Worm (Caenorhabditis elegans) whole organism, L3 larva: ENCODE data around the gene T20G5.8.

Experiments
- R02D3.7 ChIP-seq: fragments of 150-350 bp; optimal IDR thresholded peaks from 2 replicates; lab custom pipeline; 2014; ENCODE audit warnings: missing biosample characterization, missing genetic modification characterization
- aly-2 ChIP-seq: fragments of 150-350 bp; optimal IDR thresholded peaks from 2 replicates; lab custom pipeline; 2014; ENCODE audit warnings: missing biosample characterization, missing genetic modification characterization
- ama-1 ChIP-seq: fragments of 150-350 bp; optimal IDR thresholded peaks from 2 replicates; lab custom pipeline; 2018
- ceh-16 ChIP-seq: sonication (generic microtip); optimal IDR thresholded peaks from 2 replicates; lab custom pipeline; 2017; ENCODE audit warnings: missing biosample characterization, missing genetic modification characterization
- ceh-28 ChIP-seq: fragments of 150-350 bp; optimal IDR thresholded peaks from 2 replicates; lab custom pipeline; 2014; ENCODE audit warnings: missing biosample characterization, missing genetic modification reagents, missing genetic modification characterization
- ceh-82 ChIP-seq: fragments of 150-350 bp; optimal IDR thresholded peaks from 2 replicates; lab custom pipeline; 2014; ENCODE audit warnings: missing biosample characterization, missing genetic modification characterization
- ceh-9 ChIP-seq: sonication (generic microtip); optimal IDR thresholded peaks from 2 replicates; lab custom pipeline; 2018; ENCODE audit warnings: missing biosample characterization, missing genetic modification characterization
- daf-12 ChIP-seq: fragments of 150-350 bp; optimal IDR thresholded peaks from 2 replicates; lab custom pipeline; 2014; ENCODE audit warnings: missing biosample characterization, missing genetic modification reagents, missing genetic modification characterization
- egl-5 ChIP-seq: fragments of 150-350 bp; optimal IDR thresholded peaks from 2 replicates; lab custom pipeline; 2017; ENCODE audit warnings: missing biosample characterization, missing genetic modification reagents, missing genetic modification characterization, inconsistent platforms
- elt-2 ChIP-seq: sonication (generic microtip); optimal IDR thresholded peaks from 2 replicates; lab custom pipeline; 2016; ENCODE audit warnings: missing genetic modification reagents, mild to moderate bottlenecking, missing genetic modification characterization, missing compliant biosample characterization
- elt-3 ChIP-seq, 3 experiments: fragments of 150-350 bp in 1 of 3; sonication (generic microtip) in 2 of 3; optimal IDR thresholded peaks; 2 replicates in 2 of 3; 4 replicates in 1 of 3; lab custom pipeline; 2014 to 2017; ENCODE audit warnings: missing biosample characterization in 3 of 3, missing genetic modification characterization in 3 of 3
- fkh-10 ChIP-seq: sonication (generic microtip); optimal IDR thresholded peaks from 2 replicates; lab custom pipeline; 2017; ENCODE audit warnings: missing biosample characterization, missing genetic modification reagents, missing genetic modification characterization
- fos-1 ChIP-seq: fragments of 150-350 bp; optimal IDR thresholded peaks from 2 replicates; lab custom pipeline; 2014; ENCODE audit warnings: missing biosample characterization, missing genetic modification characterization
- hmg-11 ChIP-seq: sonication (generic microtip); optimal IDR thresholded peaks from 2 replicates; lab custom pipeline; 2016; ENCODE audit warnings: missing genetic modification characterization, missing compliant biosample characterization
- jun-1 ChIP-seq: fragments of 150-350 bp; optimal IDR thresholded peaks from 2 replicates; lab custom pipeline; 2014; ENCODE audit warnings: missing biosample characterization, missing genetic modification reagents, missing genetic modification characterization
- lin-15B ChIP-seq: fragments of 150-350 bp; optimal IDR thresholded peaks from 2 replicates; lab custom pipeline; 2014; ENCODE audit warnings: missing biosample characterization, missing genetic modification characterization
- lin-39 ChIP-seq: fragments of 150-350 bp; optimal IDR thresholded peaks from 2 replicates; lab custom pipeline; 2018; ENCODE audit warnings: missing biosample characterization, missing genetic modification reagents, missing genetic modification characterization
- lsy-12 ChIP-seq: sonication (generic microtip); optimal IDR thresholded peaks from 2 replicates; lab custom pipeline; 2016; ENCODE audit warnings: mild to moderate bottlenecking, missing genetic modification characterization, missing compliant biosample characterization
- mdl-1 ChIP-seq: fragments of 150-350 bp; optimal IDR thresholded peaks from 2 replicates; lab custom pipeline; 2014; ENCODE audit warnings: missing biosample characterization, missing genetic modification characterization
- mml-1 ChIP-seq: fragments of 150-350 bp; sonication (generic microtip); optimal IDR thresholded peaks from 3 replicates; lab custom pipeline; 2014; ENCODE audit warnings: missing biosample characterization, missing genetic modification characterization
- nfya-1 ChIP-seq: sonication (generic microtip); optimal IDR thresholded peaks from 2 replicates; lab custom pipeline; 2017; ENCODE audit warnings: missing genetic modification characterization, mild to moderate bottlenecking, missing compliant biosample characterization, antibody characterized with exemption, moderate library complexity; ENCODE audit not compliant: insufficient read depth
- nhr-11 ChIP-seq: fragments of 150-350 bp; optimal IDR thresholded peaks from 2 replicates; lab custom pipeline; 2014; ENCODE audit warnings: missing biosample characterization, missing genetic modification characterization
- nhr-12 ChIP-seq: fragments of 150-350 bp; optimal IDR thresholded peaks from 2 replicates; lab custom pipeline; 2014; ENCODE audit warnings: missing biosample characterization, missing genetic modification characterization
- nhr-237 ChIP-seq: fragments of 150-350 bp; optimal IDR thresholded peaks from 2 replicates; lab custom pipeline; 2014; ENCODE audit warnings: missing biosample characterization, missing genetic modification characterization
- nhr-25 ChIP-seq: sonication (generic microtip); optimal IDR thresholded peaks from 2 replicates; lab custom pipeline; 2017; ENCODE audit warnings: missing biosample characterization, missing genetic modification characterization
- nhr-28 ChIP-seq: fragments of 150-350 bp; optimal IDR thresholded peaks from 2 replicates; lab custom pipeline; 2014; ENCODE audit warnings: missing biosample characterization, missing genetic modification characterization
- nhr-43 ChIP-seq: sonication (generic microtip); optimal IDR thresholded peaks from 2 replicates; lab custom pipeline; 2016; ENCODE audit warnings: mild to moderate bottlenecking, missing genetic modification characterization, missing compliant biosample characterization; ENCODE audit not compliant: poor library complexity, severe bottlenecking
- nhr-67 ChIP-seq: fragments of 150-350 bp; optimal IDR thresholded peaks from 2 replicates; lab custom pipeline; 2014; ENCODE audit warnings: missing biosample characterization, missing genetic modification characterization
- pha-4 ChIP-seq: fragments of 150-350 bp; optimal IDR thresholded peaks from 2 replicates; lab custom pipeline; 2014; ENCODE audit warnings: missing biosample characterization, missing genetic modification reagents, missing genetic modification characterization
- pqm-1 ChIP-seq: fragments of 150-350 bp; optimal IDR thresholded peaks from 2 replicates; lab custom pipeline; 2017; ENCODE audit warnings: missing biosample characterization, missing genetic modification characterization, inconsistent platforms
- sea-2 ChIP-seq: fragments of 150-350 bp; sonication (generic microtip); optimal IDR thresholded peaks from 4 replicates; lab custom pipeline; 2014; ENCODE audit warnings: missing biosample characterization, missing genetic modification reagents, missing genetic modification characterization
- skn-1 ChIP-seq: fragments of 150-350 bp; optimal IDR thresholded peaks from 2 replicates; lab custom pipeline; 2014; ENCODE audit warnings: missing biosample characterization, missing genetic modification characterization
- snpc-4 ChIP-seq: fragments of 150-350 bp; optimal IDR thresholded peaks from 2 replicates; lab custom pipeline; 2014; ENCODE audit warnings: missing biosample characterization, missing genetic modification characterization
- tbx-2 ChIP-seq: sonication (generic microtip); optimal IDR thresholded peaks from 2 replicates; lab custom pipeline; 2016; ENCODE audit warnings: mild to moderate bottlenecking, missing genetic modification characterization, missing compliant biosample characterization
- unc-39 ChIP-seq: sonication (generic microtip); optimal IDR thresholded peaks from 4 replicates; lab custom pipeline; 2017; ENCODE audit warnings: missing biosample characterization, missing genetic modification characterization
- unc-62 ChIP-seq: fragments of 150-350 bp; sonication (generic microtip); optimal IDR thresholded peaks from 4 replicates; lab custom pipeline; 2014; ENCODE audit warnings: missing biosample characterization, missing genetic modification reagents, missing genetic modification characterization
- zag-1 ChIP-seq: fragments of 150-350 bp; optimal IDR thresholded peaks from 2 replicates; lab custom pipeline; 2014; ENCODE audit warnings: missing biosample characterization, missing genetic modification characterization
- ztf-4 ChIP-seq: fragments of 150-350 bp; optimal IDR thresholded peaks from 2 replicates; lab custom pipeline; 2014; ENCODE audit warnings: missing biosample characterization, missing genetic modification characterization

Gene T20G5.8

DNA sequence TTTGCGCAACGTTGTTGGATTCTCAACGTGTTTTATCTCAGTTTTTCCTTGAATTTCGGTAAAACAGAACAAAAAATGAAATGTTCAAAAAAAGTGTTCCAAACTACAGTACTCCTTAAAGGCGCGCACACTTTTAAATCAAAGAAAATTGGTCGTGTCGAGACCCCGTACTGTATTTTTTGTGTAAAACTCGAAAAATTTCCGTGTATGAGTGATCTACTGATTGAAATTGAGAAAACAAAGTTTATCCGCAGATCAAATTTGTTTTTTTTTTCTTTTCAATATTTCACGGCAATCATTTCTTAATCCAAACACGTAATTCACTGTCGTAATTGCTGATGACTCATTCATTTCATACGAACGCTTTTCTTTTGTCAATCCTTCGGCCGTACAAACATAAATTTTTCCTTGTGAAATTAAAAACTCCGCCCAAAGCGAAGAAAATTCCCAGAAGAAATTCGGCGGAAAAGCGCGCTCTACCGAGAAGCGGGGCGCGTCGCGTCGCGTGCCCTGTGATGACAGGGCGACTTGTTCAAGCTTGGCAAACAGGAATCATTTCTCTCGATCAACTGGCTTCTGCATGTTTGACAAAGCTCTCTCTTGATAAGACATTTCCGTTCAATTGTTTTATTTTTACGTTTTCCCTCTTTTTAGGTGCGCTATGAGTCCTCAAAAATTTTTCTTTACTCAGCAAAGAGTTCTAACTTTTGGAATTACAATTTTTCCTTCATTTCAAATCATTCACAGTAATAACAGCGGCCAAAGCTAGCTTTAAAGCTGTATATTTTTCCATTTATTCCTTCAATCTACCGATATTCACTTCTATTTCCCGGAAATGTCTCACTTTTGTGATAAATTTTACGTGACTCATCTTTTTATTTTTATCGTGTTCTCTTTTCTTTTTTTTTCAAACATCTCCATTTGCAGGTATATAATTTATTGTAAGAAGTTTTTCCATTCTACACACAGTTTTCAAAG lies 4.0 kb downstream of the T20G5.8 start, which contains the start of gene chc-1:
Gene chc-1, plus strand, starts transcription at position 928 of the 978 bp plus-strand sequence.
- TF ChIP-seq fos-1 (tag; lab: Kevin White, UChicago) (no peak), daf-12 (tag; lab: Kevin White, UChicago) (no peak), nfya-1 (tag; lab: Kevin White, UChicago) (peak; percentile 72), nhr-11 (tag; lab: Kevin White, UChicago) (no peak), ceh-82 (tag; lab: Kevin White, UChicago) (no peak), skn-1 (tag; lab: Kevin White, UChicago) (peak; percentile 18), unc-39 (tag; lab: Kevin White, UChicago) (no peak), nhr-28 (tag; lab: Kevin White, UChicago) (no peak), nhr-237 (tag; lab: Kevin White, UChicago) (no peak), ama-1 (lab: Kevin White, UChicago) (peak; percentile 23), lin-15B (tag; lab: Kevin White, UChicago) (peak; percentile 70), nhr-43 (tag; lab: Kevin White, UChicago) (no peak), nhr-12 (tag; lab: Kevin White, UChicago) (no peak), sea-2 (GFP tag; lab: Kevin White, UChicago) (no peak), nhr-25 (peak; percentile 35), mdl-1 (no peak), pha-4 (tag; lab: Kevin White, UChicago) (peak; percentile 34), lsy-12 (tag; lab: Kevin White, UChicago) (no peak), lin-39 (tag; lab: Kevin White, UChicago) (peak; percentile 31), nhr-67 (tag; lab: Kevin White, UChicago) (no peak), jun-1 (tag; lab: Kevin White, UChicago) (peak; percentile 17), ceh-9 (tag; lab: Kevin White, UChicago) (no peak), ceh-16 (tag; lab: Kevin White, UChicago) (no peak), zag-1 (no peak), elt-2 (peak; percentile 44), ztf-4 (no peak), unc-62 (GFP tag; lab: Kevin White, UChicago) (no peak), mml-1 (tag; lab: Kevin White, UChicago) (no peak)

DNA sequence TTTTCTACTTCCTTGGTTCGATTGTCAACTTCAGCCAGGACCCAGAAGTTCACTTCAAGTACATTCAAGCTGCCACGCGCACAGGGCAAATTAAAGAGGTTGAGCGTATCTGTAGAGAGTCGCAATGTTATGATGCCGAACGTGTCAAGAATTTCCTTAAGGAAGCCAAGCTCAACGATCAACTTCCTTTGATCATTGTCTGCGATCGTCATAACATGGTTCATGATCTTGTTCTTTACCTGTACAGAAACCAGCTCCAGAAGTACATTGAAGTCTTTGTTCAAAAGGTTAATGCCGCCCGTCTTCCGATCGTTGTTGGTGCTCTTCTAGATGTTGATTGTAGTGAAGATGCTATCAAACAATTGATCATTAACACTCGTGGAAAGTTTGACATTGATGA lies 7.2 kb downstream of the T20G5.8 start:
- TF ChIP-seq elt-2 = no peak
- no peak for TF ChIP-seq nhr-43 (tag; lab: Kevin White, UChicago)
- TF ChIP-seq aly-2 (tag; lab: Kevin White, UChicago) = no peak
- no peak for TF ChIP-seq fos-1 (tag; lab: Kevin White, UChicago)
- TF ChIP-seq mml-1 (tag; lab: Kevin White, UChicago) = no peak
- TF ChIP-seq fkh-10 (GFP tag; lab: Kevin White, UChicago) = no peak
- no peak for TF ChIP-seq R02D3.7
- no peak for TF ChIP-seq lin-39 (tag; lab: Kevin White, UChicago)
- TF ChIP-seq tbx-2 (tag; lab: Kevin White, UChicago) = no peak
- no peak for TF ChIP-seq ceh-16 (tag; lab: Kevin White, UChicago)
- TF ChIP-seq daf-12 (tag; lab: Kevin White, UChicago) = no peak
- no peak for TF ChIP-seq unc-62 (GFP tag; lab: Kevin White, UChicago)
- no peak for TF ChIP-seq elt-3 (tag; optimal IDR thresholded peaks at IDR 0.05; lab: Kevin White, UChicago)
- no peak for TF ChIP-seq zag-1

DNA sequence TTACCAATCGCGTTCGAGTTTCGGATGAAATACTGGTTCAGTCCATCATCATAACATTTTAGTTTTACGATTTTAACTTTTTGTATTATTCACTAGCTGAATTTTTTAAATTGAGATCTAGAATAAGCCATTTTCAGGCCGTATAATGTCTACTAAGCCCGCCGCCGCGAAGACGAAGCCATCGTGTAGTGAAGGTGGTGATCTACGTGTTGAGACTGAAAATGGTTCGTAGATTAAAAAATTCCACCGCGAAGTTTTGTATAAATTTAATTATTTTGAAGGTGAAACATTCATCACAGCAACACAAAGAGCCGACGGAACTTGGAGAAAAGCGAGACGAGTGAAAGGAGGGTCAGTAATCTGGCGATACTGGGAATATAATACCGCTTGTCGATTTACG lies 10.6 kb downstream of the T20G5.8 start, which contains the start of gene T20G5.9:
Gene T20G5.9, plus strand, starts transcription at position 138 of the 400 bp plus-strand sequence.
- no peak for TF ChIP-seq nfya-1 (tag; lab: Kevin White, UChicago)
- no peak for TF ChIP-seq egl-5 (tag; lab: Kevin White, UChicago)
- TF ChIP-seq nhr-25 = no peak
- TF ChIP-seq hmg-11 (tag; lab: Kevin White, UChicago) = peak; percentile 8
- peak; percentile 69 for TF ChIP-seq aly-2 (tag; lab: Kevin White, UChicago)
- TF ChIP-seq jun-1 (tag; lab: Kevin White, UChicago) = no peak
- no peak for TF ChIP-seq pqm-1 (tag; lab: Kevin White, UChicago)
- no peak for TF ChIP-seq daf-12 (tag; lab: Kevin White, UChicago)
- TF ChIP-seq nhr-11 (tag; lab: Kevin White, UChicago) = no peak
- TF ChIP-seq snpc-4 (tag; lab: Kevin White, UChicago) = no peak
- no peak for TF ChIP-seq elt-3 (tag; optimal IDR thresholded peaks at IDR 0.05; lab: Kevin White, UChicago)
- TF ChIP-seq lsy-12 (tag; lab: Kevin White, UChicago) = no peak
- no peak for TF ChIP-seq R02D3.7
- no peak for TF ChIP-seq skn-1 (tag; lab: Kevin White, UChicago)
- TF ChIP-seq ceh-28 (tag; lab: Kevin White, UChicago) = no peak
- TF ChIP-seq ama-1 (lab: Kevin White, UChicago) = peak; percentile 33
- no peak for TF ChIP-seq nhr-67 (tag; lab: Kevin White, UChicago)
